Worm (Caenorhabditis elegans): ENCODE measurements around the gene gcy-23.

The gcy-23 gene

DNA sequence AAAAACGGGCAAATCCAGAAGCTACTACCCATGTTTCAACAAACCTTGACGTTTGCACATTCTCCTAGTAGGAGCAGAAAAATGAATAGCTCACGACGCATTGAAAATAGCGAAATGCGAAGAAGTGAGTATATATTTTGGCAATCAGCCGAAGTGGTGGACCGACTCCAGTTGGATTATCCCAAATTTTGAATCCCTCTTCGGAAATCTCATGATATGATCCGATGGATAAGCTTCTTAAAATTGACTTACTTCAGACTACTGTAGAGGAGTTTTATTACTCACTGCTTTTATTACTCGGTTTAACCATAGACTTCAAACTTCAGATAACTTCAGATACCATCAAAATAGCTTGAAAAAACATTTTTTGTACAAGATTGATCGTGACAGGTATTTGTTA, at the start of gene gcy-23:
Gene gcy-23, minus strand, starts transcription at position 101 of the 400 bp plus-strand sequence.
- TF ChIP-seq sem-4 (tag; optimal IDR thresholded peaks at IDR 0.05), result no peak
- no peak for TF ChIP-seq fos-1 (tag; optimal IDR thresholded peaks at IDR 0.05)
- no peak for TF ChIP-seq lin-11 (tag; optimal IDR thresholded peaks at IDR 0.05)
- no peak for TF ChIP-seq snpc-4 (tag; optimal IDR thresholded peaks at IDR 0.05)
- no peak for TF ChIP-seq C34F6.9 (tag; optimal IDR thresholded peaks at IDR 0.05)
- no peak for TF ChIP-seq peb-1 (tag; optimal IDR thresholded peaks at IDR 0.05)
- no peak for TF ChIP-seq mdl-1 (tag; optimal IDR thresholded peaks at IDR 0.05)
- TF ChIP-seq nhr-237 (tag; optimal IDR thresholded peaks at IDR 0.05), result no peak
- no peak for TF ChIP-seq nhr-10 (tag; optimal IDR thresholded peaks at IDR 0.05)

DNA sequence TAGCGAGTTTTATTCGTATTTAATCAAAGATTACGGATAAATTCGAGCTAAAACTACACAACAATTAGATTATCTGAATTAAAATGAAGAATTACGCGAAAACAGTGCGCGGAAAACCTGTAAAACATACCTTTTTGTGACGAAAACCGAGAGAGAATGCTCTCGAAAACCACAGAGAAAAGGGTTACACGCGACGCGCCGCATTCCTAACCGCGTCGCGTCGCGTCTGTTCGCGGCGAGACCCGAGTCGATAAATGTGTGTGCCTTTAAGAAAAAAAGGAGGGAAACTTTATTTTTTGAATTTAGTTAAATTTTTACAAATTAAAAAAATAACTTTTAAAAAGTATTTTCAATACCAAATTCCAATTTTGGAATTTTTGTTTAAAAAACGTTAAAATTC, 49.5 kb upstream of the gcy-23 start, which contains the start of gene hrpa-1:
Gene hrpa-1, minus strand, starts transcription at position 192 of the 400 bp plus-strand sequence.
- TF ChIP-seq nhr-237 (tag; optimal IDR thresholded peaks at IDR 0.05) (no peak), nhr-21 (tag; optimal IDR thresholded peaks at IDR 0.05) (peak; percentile 62), unc-55 (GFP tag; optimal IDR thresholded peaks at IDR 0.05) (peak; percentile 98), lin-13 (GFP tag; optimal IDR thresholded peaks at IDR 0.05) (peak; percentile 92), lin-11 (tag; optimal IDR thresholded peaks at IDR 0.05) (peak; percentile 80), lin-39 (tag; optimal IDR thresholded peaks at IDR 0.05) (no peak), aly-2 (tag; optimal IDR thresholded peaks at IDR 0.05) (no peak), zag-1 (tag; optimal IDR thresholded peaks at IDR 0.05) (peak; percentile 17), Y55F3AM.14 (GFP tag; optimal IDR thresholded peaks at IDR 0.05) (no peak), peb-1 (tag; optimal IDR thresholded peaks at IDR 0.05) (no peak), crh-2 (tag; optimal IDR thresholded peaks at IDR 0.05) (peak; percentile 90), elt-1 (tag; optimal IDR thresholded peaks at IDR 0.05) (no peak), nhr-25 (tag; optimal IDR thresholded peaks at IDR 0.05) (peak; percentile 88), ztf-4 (tag; optimal IDR thresholded peaks at IDR 0.05) (peak; percentile 68), mbf-1 (tag; optimal IDR thresholded peaks at IDR 0.05) (no peak), nhr-6 (tag; optimal IDR thresholded peaks at IDR 0.05) (peak; percentile 60), mab-5 (tag; optimal IDR thresholded peaks at IDR 0.05) (peak; percentile 56), blmp-1 (tag; optimal IDR thresholded peaks at IDR 0.05; ENCODE audit: insufficient read depth) (peak; percentile 28), ama-1 (optimal IDR thresholded peaks at IDR 0.05) (peak; percentile 64), ceh-82 (tag; optimal IDR thresholded peaks at IDR 0.05) (peak; percentile 62), gmeb-1 (tag; optimal IDR thresholded peaks at IDR 0.05) (peak; percentile 97), ztf-1 (GFP tag; conservative IDR thresholded peaks at IDR 0.05) (no peak), ZK546.5 (tag; optimal IDR thresholded peaks at IDR 0.05) (peak; percentile 66), egl-27 (tag; optimal IDR thresholded peaks at IDR 0.05) (peak; percentile 8), ztf-11 (tag; optimal IDR thresholded peaks at IDR 0.05) (no peak), R02D3.7 (tag; optimal IDR thresholded peaks at IDR 0.05) (no peak), sma-3 (GFP tag; optimal IDR thresholded peaks at IDR 0.05) (peak; percentile 81), alr-1 (tag; optimal IDR thresholded peaks at IDR 0.05) (no peak), unc-39 (tag; optimal IDR thresholded peaks at IDR 0.05) (no peak), nhr-23 (tag; optimal IDR thresholded peaks at IDR 0.05) (no peak), unc-62 (GFP tag; optimal IDR thresholded peaks at IDR 0.05) (no peak), nhr-77 (tag; optimal IDR thresholded peaks at IDR 0.05) (no peak), ceh-16 (tag; optimal IDR thresholded peaks at IDR 0.05) (no peak), F13H6.1 (tag; optimal IDR thresholded peaks at IDR 0.05) (peak; percentile 76), sma-9 (GFP tag; optimal IDR thresholded peaks at IDR 0.05) (peak; percentile 70), sma-9 (tag; optimal IDR thresholded peaks at IDR 0.05) (no peak), fos-1 (tag; optimal IDR thresholded peaks at IDR 0.05) (peak; percentile 64), nhr-12 (tag; optimal IDR thresholded peaks at IDR 0.05) (no peak), mdl-1 (tag; optimal IDR thresholded peaks at IDR 0.05) (peak in 1 of 2 experiments; percentile 46), nhr-10 (tag; optimal IDR thresholded peaks at IDR 0.05) (no peak), snpc-4 (tag; optimal IDR thresholded peaks at IDR 0.05) (peak; percentile 42), sem-4 (tag; optimal IDR thresholded peaks at IDR 0.05) (peak; percentile 56), elt-3 (tag; optimal IDR thresholded peaks at IDR 0.05) (no peak), skn-1 (tag; optimal IDR thresholded peaks at IDR 0.05) (no peak), dmd-4 (tag; optimal IDR thresholded peaks at IDR 0.05) (no peak), nhr-11 (tag; optimal IDR thresholded peaks at IDR 0.05) (no peak), lsy-2 (tag; optimal IDR thresholded peaks at IDR 0.05) (peak; percentile 85 to 96), nhr-129 (tag; optimal IDR thresholded peaks at IDR 0.05) (peak; percentile 64), C34F6.9 (tag; optimal IDR thresholded peaks at IDR 0.05) (peak; percentile 94)
